Worm (Caenorhabditis elegans) whole organism, L4 larva: ENCODE results near the gene crld-1.

Source experiments
- ZK546.5 ChIP-seq, 2 experiments: sonication (generic microtip); optimal IDR thresholded peaks; 2 replicates each; lab custom pipeline; 2017; ENCODE audit warnings: missing biosample characterization in 2 of 2, missing genetic modification characterization in 2 of 2
- daf-12 ChIP-seq: fragments of 150-350 bp; optimal IDR thresholded peaks from 2 replicates; lab custom pipeline; 2014; ENCODE audit warnings: missing biosample characterization, missing genetic modification reagents, missing genetic modification characterization
- duxl-1 ChIP-seq: sonication (generic microtip); optimal IDR thresholded peaks from 2 replicates; lab custom pipeline; 2016; ENCODE audit warnings: mild to moderate bottlenecking, missing genetic modification characterization, moderate library complexity, missing compliant biosample characterization; ENCODE audit not compliant: poor library complexity
- lin-13 ChIP-seq: fragments of 150-350 bp; optimal IDR thresholded peaks from 2 replicates; lab custom pipeline; 2014; ENCODE audit warnings: missing biosample characterization, missing genetic modification reagents, missing genetic modification characterization
- lsy-2 ChIP-seq, 2 experiments: fragments of 150-350 bp in 1 of 2; sonication (generic microtip) in 1 of 2; optimal IDR thresholded peaks; 2 replicates each; lab custom pipeline; 2014 to 2017; ENCODE audit warnings: missing biosample characterization in 2 of 2, missing genetic modification characterization in 2 of 2
- snpc-4 ChIP-seq: fragments of 150-350 bp; optimal IDR thresholded peaks from 2 replicates; lab custom pipeline; 2014; ENCODE audit warnings: missing biosample characterization, missing genetic modification characterization

DNA sequence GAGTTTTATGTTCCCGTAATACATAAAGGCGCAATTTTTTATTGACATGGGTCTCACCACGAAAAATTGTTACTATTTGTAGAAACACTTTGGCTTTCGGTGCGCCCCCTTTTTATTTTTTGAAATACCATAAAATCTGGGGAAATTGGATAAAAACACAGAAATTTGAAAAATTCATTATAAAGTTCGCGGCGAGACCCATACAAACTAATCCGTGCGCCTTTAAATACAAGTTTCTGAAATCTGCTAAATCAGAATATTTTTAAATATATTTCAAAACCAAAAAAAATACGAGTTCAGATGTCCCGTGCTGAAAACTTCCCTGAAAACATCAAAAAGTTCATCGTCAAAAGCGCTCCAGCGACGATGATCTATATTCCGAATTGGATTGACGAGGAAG is 46.9 kb downstream of the crld-1 start, which contains the start of gene B0564.2:
- TF ChIP-seq lsy-2 (tag; optimal IDR thresholded peaks at IDR 0.05; lab: Kevin White, UChicago): no peak
- TF ChIP-seq lin-13 (GFP tag; lab: Kevin White, UChicago): no peak
- TF ChIP-seq ZK546.5 (tag; optimal IDR thresholded peaks at IDR 0.05; lab: Kevin White, UChicago): no peak
- TF ChIP-seq duxl-1 (tag; lab: Kevin White, UChicago): no peak
- no peak for TF ChIP-seq daf-12
- no peak for TF ChIP-seq snpc-4 (tag; lab: Kevin White, UChicago)
